Fruit fly (Drosophila melanogaster) whole organism, prepupa: ENCODE measurements around the gene CG12017.

Source experiments
- CG3032 ChIP-seq: fragments of 200-800 bp; optimal IDR thresholded peaks from 2 replicates; lab custom pipeline; 2019; ENCODE audit warnings: missing biosample characterization, mild to moderate bottlenecking, missing genetic modification characterization, moderate library complexity
- CG3919 ChIP-seq: fragments of 200-800 bp; sonication (Bioruptor generic); optimal IDR thresholded peaks from 3 replicates; lab custom pipeline; 2016; ENCODE audit warnings: missing biosample characterization, missing genetic modification characterization
- CG6163 ChIP-seq: fragments of 200-800 bp; sonication (Bioruptor generic); IDR thresholded peaks from 3 replicates; pipeline ENCODE4 v1.3.6; 2022; ENCODE audit warnings: missing biosample characterization, missing genetic modification characterization
- CG6854 ChIP-seq: fragments of 200-800 bp; sonication (Bioruptor generic); optimal IDR thresholded peaks from 2 replicates; lab custom pipeline; 2017; ENCODE audit warnings: missing biosample characterization, mild to moderate bottlenecking, missing genetic modification characterization
- CG8632 ChIP-seq: fragments of 200-800 bp; sonication (Bioruptor generic); optimal IDR thresholded peaks from 3 replicates; lab custom pipeline; 2016; ENCODE audit warnings: missing biosample characterization, missing genetic modification characterization
- Ets21C ChIP-seq: fragments of 200-800 bp; sonication (Bioruptor generic); optimal IDR thresholded peaks from 3 replicates; lab custom pipeline; 2016; ENCODE audit warnings: missing biosample characterization, missing genetic modification characterization
- Hr38 ChIP-seq: sonication (Bioruptor generic); optimal IDR thresholded peaks from 2 replicates; lab custom pipeline; 2016; ENCODE audit warnings: missing biosample characterization, missing genetic modification characterization
- Hr4 ChIP-seq: fragments of 200-800 bp; sonication (Bioruptor generic); optimal IDR thresholded peaks from 3 replicates; lab custom pipeline; 2016; ENCODE audit warnings: missing biosample characterization, missing genetic modification characterization
- OdsH ChIP-seq: fragments of 200-800 bp; sonication (Bioruptor generic); optimal IDR thresholded peaks from 3 replicates; lab custom pipeline; 2016; ENCODE audit warnings: missing biosample characterization, missing genetic modification characterization
- Sox102F ChIP-seq: fragments of 200-800 bp; sonication (Bioruptor generic); optimal IDR thresholded peaks from 2 replicates; lab custom pipeline; 2016; ENCODE audit warnings: missing biosample characterization, mild to moderate bottlenecking, missing genetic modification characterization
- Sox15 ChIP-seq: fragments of 200-800 bp; sonication (Bioruptor generic); optimal IDR thresholded peaks from 3 replicates; lab custom pipeline; 2016; ENCODE audit warnings: missing biosample characterization, missing genetic modification characterization
- achi ChIP-seq: fragments of 200-800 bp; sonication (Bioruptor generic); optimal IDR thresholded peaks from 3 replicates; lab custom pipeline; 2016; ENCODE audit warnings: missing biosample characterization, missing genetic modification characterization
- pdm3 ChIP-seq: fragments of 200-800 bp; sonication (Bioruptor generic); optimal IDR thresholded peaks from 3 replicates; lab custom pipeline; 2016; ENCODE audit warnings: missing biosample characterization, missing genetic modification characterization
- svp ChIP-seq: fragments of 200-800 bp; sonication (Bioruptor generic); peaks from one replicate; lab custom pipeline; 2016; ENCODE audit warnings: missing biosample characterization, missing genetic modification characterization

- TF ChIP-seq CG6854 (GFP tag; lab: Kevin White, UChicago) (no peak), Sox15 (GFP tag; lab: Kevin White, UChicago) (no peak), CG3919 (GFP tag; lab: Kevin White, UChicago) (no peak), svp (GFP tag; lab: Kevin White, UChicago) (no peak), Hr4 (no peak), achi (GFP tag; lab: Kevin White, UChicago) (no peak), Ets21C (GFP tag; lab: Kevin White, UChicago) (no peak), CG8632 (GFP tag; lab: Kevin White, UChicago) (no peak), Sox102F (GFP tag; lab: Kevin White, UChicago) (no peak), Hr38 (GFP tag; lab: Kevin White, UChicago) (no peak), OdsH (GFP tag; lab: Kevin White, UChicago) (no peak), CG6163 (no peak), CG3032 (no peak), pdm3 (no peak)
Observed at dm6 chr3L:3276930-3277329, 3.1 kb upstream of the CG12017 start.
